Worm (Caenorhabditis elegans) whole organism, L2 larva: ENCODE results near the gene hpo-28.

Source experiments
- C34F6.9 ChIP-seq: fragments of 150-350 bp; optimal IDR thresholded peaks from 2 replicates; lab custom pipeline; 2014; ENCODE audit warnings: missing biosample characterization, missing genetic modification characterization
- Y55F3AM.14 ChIP-seq: fragments of 200-800 bp; sonication (Bioruptor generic); optimal IDR thresholded peaks from 2 replicates; lab custom pipeline; 2018; ENCODE audit warnings: mild to moderate bottlenecking, missing genetic modification characterization, missing compliant biosample characterization
- ama-1 ChIP-seq: fragments of 150-350 bp; optimal IDR thresholded peaks from 2 replicates; lab custom pipeline; 2018; ENCODE audit warnings: inconsistent platforms
- dmd-4 ChIP-seq: sonication (generic microtip); optimal IDR thresholded peaks from 2 replicates; lab custom pipeline; 2017; ENCODE audit warnings: missing biosample characterization, missing genetic modification characterization
- fos-1 ChIP-seq: fragments of 150-350 bp; optimal IDR thresholded peaks from 2 replicates; lab custom pipeline; 2014; ENCODE audit warnings: missing biosample characterization, missing genetic modification characterization
- lin-39 ChIP-seq: fragments of 150-350 bp; optimal IDR thresholded peaks from 2 replicates; lab custom pipeline; 2014; ENCODE audit warnings: missing biosample characterization, missing genetic modification reagents, missing genetic modification characterization
- nhr-11 ChIP-seq: fragments of 150-350 bp; optimal IDR thresholded peaks from 2 replicates; lab custom pipeline; 2014; ENCODE audit warnings: missing biosample characterization, missing genetic modification characterization
- nhr-23 ChIP-seq: fragments of 150-350 bp; optimal IDR thresholded peaks from 2 replicates; lab custom pipeline; 2014; ENCODE audit warnings: missing biosample characterization, missing genetic modification reagents, missing genetic modification characterization
- nhr-77 ChIP-seq: fragments of 150-350 bp; optimal IDR thresholded peaks from 2 replicates; lab custom pipeline; 2014; ENCODE audit warnings: missing biosample characterization, missing genetic modification characterization
- skn-1 ChIP-seq: sonication (generic microtip); optimal IDR thresholded peaks from 2 replicates; lab custom pipeline; 2017; ENCODE audit warnings: missing biosample characterization, missing genetic modification characterization
- snpc-4 ChIP-seq: fragments of 150-350 bp; optimal IDR thresholded peaks from 2 replicates; lab custom pipeline; 2014; ENCODE audit warnings: missing biosample characterization, missing genetic modification characterization
- unc-55 ChIP-seq: fragments of 150-350 bp; sonication (generic microtip); optimal IDR thresholded peaks from 3 replicates; lab custom pipeline; 2014; ENCODE audit warnings: missing biosample characterization, missing genetic modification reagents, missing genetic modification characterization
- unc-62 ChIP-seq: fragments of 150-350 bp; optimal IDR thresholded peaks from 2 replicates; lab custom pipeline; 2014; ENCODE audit warnings: missing biosample characterization, missing genetic modification reagents, missing genetic modification characterization
- ztf-4 ChIP-seq: fragments of 150-350 bp; optimal IDR thresholded peaks from 2 replicates; lab custom pipeline; 2014; ENCODE audit warnings: missing biosample characterization, missing genetic modification characterization

- TF ChIP-seq skn-1 (tag; lab: Kevin White, UChicago) (no peak), nhr-77 (tag; lab: Kevin White, UChicago) (no peak), snpc-4 (tag; lab: Kevin White, UChicago) (no peak), ztf-4 (tag; lab: Kevin White, UChicago) (no peak), ama-1 (no peak), lin-39 (tag; lab: Kevin White, UChicago) (no peak), unc-55 (peak; percentile 91), unc-62 (GFP tag; lab: Kevin White, UChicago) (no peak), Y55F3AM.14 (GFP tag; lab: Kevin White, UChicago) (no peak), C34F6.9 (tag; lab: Kevin White, UChicago) (peak; percentile 76), nhr-11 (tag; lab: Kevin White, UChicago) (no peak), dmd-4 (tag; lab: Kevin White, UChicago) (no peak), fos-1 (tag; lab: Kevin White, UChicago) (no peak), nhr-23 (no peak)
Measured at ce11 chrIII:5755204-5755603, 46.1 kb upstream of the hpo-28 start, which contains the start of gene ida-1.
